Fruit fly (Drosophila melanogaster) whole organism, embryonic: ENCODE results near the gene fit.

Experiments
- ATbp ChIP-seq: fragments of 200-800 bp; sonication (Bioruptor generic); optimal IDR thresholded peaks from 2 replicates; lab custom pipeline; 2017; ENCODE audit warnings: missing biosample characterization, mild to moderate bottlenecking, missing genetic modification characterization, missing genetic modification reagents
- CG10147 ChIP-seq: fragments of 200-800 bp; sonication (Bioruptor generic); optimal IDR thresholded peaks from 2 replicates; lab custom pipeline; 2019; ENCODE audit warnings: missing biosample characterization, mild to moderate bottlenecking, missing genetic modification characterization, moderate library complexity
- CG10565 ChIP-seq: fragments of 200-800 bp; sonication (Bioruptor generic); optimal IDR thresholded peaks from 3 replicates; lab custom pipeline; 2016; ENCODE audit warnings: missing biosample characterization, mild to moderate bottlenecking, missing genetic modification characterization
- CG11247 ChIP-seq: fragments of 200-800 bp; sonication (Bioruptor generic); IDR thresholded peaks from 2 replicates; pipeline ENCODE4 v1.3.6; 2022; ENCODE audit warnings: missing biosample characterization, missing genetic modification characterization
- CG11398 ChIP-seq: fragments of 200-800 bp; sonication (Bioruptor generic); optimal IDR thresholded peaks from 2 replicates; lab custom pipeline; 2016; ENCODE audit warnings: missing biosample characterization, missing genetic modification characterization
- CG12104 ChIP-seq: fragments of 200-800 bp; sonication (Bioruptor generic); optimal IDR thresholded peaks from 3 replicates; lab custom pipeline; 2016; ENCODE audit warnings: missing biosample characterization, missing genetic modification characterization
- CG13894 ChIP-seq: fragments of 200-800 bp; sonication (Bioruptor generic); optimal IDR thresholded peaks from 3 replicates; lab custom pipeline; 2018; ENCODE audit warnings: missing biosample characterization, mild to moderate bottlenecking, missing genetic modification characterization, moderate library complexity
- CG15011 ChIP-seq: fragments of 200-800 bp; sonication (Bioruptor generic); optimal IDR thresholded peaks from 3 replicates; lab custom pipeline; 2018; ENCODE audit warnings: missing biosample characterization, mild to moderate bottlenecking, missing genetic modification characterization
- CG15479 ChIP-seq: fragments of 200-800 bp; sonication (Bioruptor generic); optimal IDR thresholded peaks from 3 replicates; lab custom pipeline; 2019; ENCODE audit warnings: missing biosample characterization, mild to moderate bottlenecking, missing genetic modification characterization, moderate library complexity
- CG1647 ChIP-seq: fragments of 200-800 bp; sonication (Bioruptor generic); optimal IDR thresholded peaks from 3 replicates; lab custom pipeline; 2016; ENCODE audit warnings: missing biosample characterization, missing genetic modification characterization
- CG18262 ChIP-seq: fragments of 200-800 bp; optimal IDR thresholded peaks from 3 replicates; lab custom pipeline; 2019; ENCODE audit warnings: missing biosample characterization, mild to moderate bottlenecking, missing genetic modification characterization, moderate library complexity
- CG30403 ChIP-seq: fragments of 200-800 bp; sonication (Bioruptor generic); optimal IDR thresholded peaks from 3 replicates; lab custom pipeline; 2016; ENCODE audit warnings: missing biosample characterization, missing genetic modification characterization
- CG3726 ChIP-seq: fragments of 200-800 bp; sonication (Bioruptor generic); IDR thresholded peaks from 3 replicates; pipeline ENCODE4, ENCODE4 v1.3.6; 2022; ENCODE audit warnings: missing biosample characterization, missing genetic modification characterization
- CG42726 ChIP-seq: fragments of 200-800 bp; sonication (Bioruptor generic); IDR thresholded peaks from 2 replicates; pipeline ENCODE4 v1.3.6; 2022; ENCODE audit warnings: missing biosample characterization, missing genetic modification characterization; ENCODE audit not compliant: partially characterized antibody
- CG4404 ChIP-seq: fragments of 200-800 bp; sonication (Bioruptor generic); IDR thresholded peaks from 2 replicates; pipeline ENCODE4 v1.3.6; 2022; ENCODE audit warnings: missing biosample characterization, missing genetic modification characterization
- CG6813 ChIP-seq: fragments of 200-800 bp; sonication (Bioruptor generic); optimal IDR thresholded peaks from 2 replicates; lab custom pipeline; 2017; ENCODE audit warnings: missing biosample characterization, missing genetic modification characterization, mild to moderate bottlenecking, moderate library complexity, missing genetic modification reagents
- CG7372 ChIP-seq: fragments of 200-800 bp; sonication (Bioruptor generic); IDR thresholded peaks from 2 replicates; pipeline ENCODE4 v1.3.6; 2022; ENCODE audit warnings: missing biosample characterization, missing genetic modification characterization
- CG7963 ChIP-seq: fragments of 200-800 bp; sonication (Bioruptor generic); IDR thresholded peaks from 3 replicates; pipeline ENCODE4 v1.3.6; 2022; ENCODE audit warnings: missing biosample characterization, missing genetic modification characterization; ENCODE audit not compliant: partially characterized antibody
- CG9797 ChIP-seq: fragments of 200-800 bp; sonication (Bioruptor generic); optimal IDR thresholded peaks from 3 replicates; lab custom pipeline; 2018; ENCODE audit warnings: missing biosample characterization, mild to moderate bottlenecking, missing genetic modification characterization
- CoRest ChIP-seq: fragments of 200-800 bp; sonication (Bioruptor generic); optimal IDR thresholded peaks from 3 replicates; lab custom pipeline; 2018; ENCODE audit warnings: missing biosample characterization, mild to moderate bottlenecking, missing genetic modification characterization, moderate library complexity
- D19B ChIP-seq: fragments of 200-800 bp; sonication (Bioruptor generic); optimal IDR thresholded peaks from 2 replicates; lab custom pipeline; 2017; ENCODE audit warnings: missing biosample characterization, mild to moderate bottlenecking, missing genetic modification characterization
- GATAe ChIP-seq: fragments of 200-800 bp; sonication (Bioruptor generic); conservative IDR thresholded peaks from 2 replicates; pipeline ENCODE4 v1.3.6; 2022; ENCODE audit warnings: missing biosample characterization, missing genetic modification characterization
- H15 ChIP-seq: fragments of 200-800 bp; sonication (Bioruptor generic); IDR thresholded peaks from 3 replicates; pipeline ENCODE4 v1.3.6; 2022; ENCODE audit warnings: missing biosample characterization, missing genetic modification characterization
- HLH3B ChIP-seq: fragments of 200-800 bp; sonication (Bioruptor generic); IDR thresholded peaks from 2 replicates; pipeline ENCODE4 v1.3.6; 2022; ENCODE audit warnings: missing biosample characterization, missing genetic modification characterization
- HLH54F ChIP-seq: fragments of 200-800 bp; sonication (Bioruptor generic); optimal IDR thresholded peaks from 3 replicates; lab custom pipeline; 2016; ENCODE audit warnings: missing biosample characterization, missing genetic modification characterization
- NC2α ChIP-seq: fragments of 200-800 bp; sonication (Bioruptor generic); optimal IDR thresholded peaks from 2 replicates; lab custom pipeline; 2016; ENCODE audit warnings: missing biosample characterization, missing genetic modification characterization
- NK7.1 ChIP-seq: fragments of 200-800 bp; sonication (Bioruptor generic); optimal IDR thresholded peaks from 3 replicates; lab custom pipeline; 2016; ENCODE audit warnings: missing biosample characterization, missing genetic modification characterization
- Usf ChIP-seq: fragments of 200-800 bp; sonication (Bioruptor generic); optimal IDR thresholded peaks from 2 replicates; lab custom pipeline; 2017; ENCODE audit warnings: missing genotype, missing biosample characterization, missing genetic modification characterization
- ap ChIP-seq: fragments of 200-800 bp; sonication (Bioruptor generic); IDR thresholded peaks from 2 replicates; pipeline ENCODE4 v1.3.6; 2022; ENCODE audit warnings: missing biosample characterization, missing genetic modification characterization
- ase ChIP-seq: fragments of 200-800 bp; sonication (Bioruptor generic); IDR thresholded peaks from 3 replicates; pipeline ENCODE4 v1.3.6; 2022; ENCODE audit warnings: missing biosample characterization, missing genetic modification characterization
- bbx ChIP-seq: fragments of 200-800 bp; sonication (Bioruptor generic); IDR thresholded peaks from 2 replicates; pipeline ENCODE4 v1.3.6; 2022; ENCODE audit warnings: missing biosample characterization, missing genetic modification characterization; ENCODE audit not compliant: partially characterized antibody
- bcd ChIP-seq: fragments of 200-800 bp; sonication (Bioruptor generic); optimal IDR thresholded peaks from 2 replicates; lab custom pipeline; 2017; ENCODE audit warnings: missing biosample characterization, mild to moderate bottlenecking, missing genetic modification characterization
- btn ChIP-seq: fragments of 200-800 bp; sonication (Bioruptor generic); optimal IDR thresholded peaks from 2 replicates; lab custom pipeline; 2016; ENCODE audit warnings: missing biosample characterization, missing genetic modification characterization
- chinmo ChIP-seq: fragments of 200-800 bp; sonication (Bioruptor generic); IDR thresholded peaks from 4 replicates; pipeline ENCODE4 v1.3.6; 2022; ENCODE audit warnings: missing biosample characterization, missing genetic modification characterization; ENCODE audit not compliant: partially characterized antibody
- crc ChIP-seq: fragments of 200-800 bp; sonication (Bioruptor generic); optimal IDR thresholded peaks from 2 replicates; lab custom pipeline; 2016; ENCODE audit warnings: missing biosample characterization, missing genetic modification characterization
- cwo ChIP-seq: fragments of 200-800 bp; sonication (Bioruptor generic); optimal IDR thresholded peaks from 3 replicates; lab custom pipeline; 2017; ENCODE audit warnings: missing biosample characterization, missing genetic modification characterization, mild to moderate bottlenecking, moderate library complexity, missing genetic modification reagents
- exex ChIP-seq: fragments of 200-800 bp; sonication (Bioruptor generic); optimal IDR thresholded peaks from 4 replicates; lab custom pipeline; 2018; ENCODE audit warnings: missing biosample characterization, mild to moderate bottlenecking, missing genetic modification characterization, moderate library complexity
- gro ChIP-seq: fragments of 200-800 bp; sonication (Bioruptor generic); optimal IDR thresholded peaks from 2 replicates; lab custom pipeline; 2016; ENCODE audit warnings: missing biosample characterization, missing genetic modification characterization
- ind ChIP-seq: fragments of 200-800 bp; sonication (Bioruptor generic); optimal IDR thresholded peaks from 3 replicates; lab custom pipeline; 2016; ENCODE audit warnings: missing biosample characterization, missing genetic modification characterization
- nerfin-1 ChIP-seq: fragments of 200-800 bp; sonication (Bioruptor generic); optimal IDR thresholded peaks from 3 replicates; lab custom pipeline; 2019; ENCODE audit warnings: missing biosample characterization, mild to moderate bottlenecking, missing genetic modification characterization, moderate library complexity
- ranshi ChIP-seq: fragments of 200-800 bp; sonication (Bioruptor generic); IDR thresholded peaks from 2 replicates; pipeline ENCODE4 v1.3.6; 2022; ENCODE audit warnings: missing biosample characterization, missing genetic modification characterization
- seq ChIP-seq: fragments of 200-800 bp; sonication (Bioruptor generic); IDR thresholded peaks from 2 replicates; pipeline ENCODE4 v1.3.6; 2022; ENCODE audit warnings: missing biosample characterization, missing genetic modification characterization
- sob ChIP-seq: fragments of 200-800 bp; sonication (Bioruptor generic); IDR thresholded peaks from 2 replicates; pipeline ENCODE4 v1.3.6; 2022; ENCODE audit warnings: missing biosample characterization, missing genetic modification characterization
- tin ChIP-seq: fragments of 200-800 bp; sonication (Bioruptor generic); optimal IDR thresholded peaks from 3 replicates; lab custom pipeline; 2016; ENCODE audit warnings: missing biosample characterization, missing genetic modification characterization
- tna ChIP-seq: fragments of 200-800 bp; sonication (Bioruptor generic); IDR thresholded peaks from 2 replicates; pipeline ENCODE4 v1.3.6; 2022; ENCODE audit warnings: missing biosample characterization, missing genetic modification characterization; ENCODE audit not compliant: partially characterized antibody
- trh ChIP-seq: fragments of 200-800 bp; sonication (Bioruptor generic); optimal IDR thresholded peaks from 2 replicates; lab custom pipeline; 2016; ENCODE audit warnings: missing biosample characterization, missing genetic modification characterization
- tup ChIP-seq: fragments of 200-800 bp; sonication (Bioruptor generic); optimal IDR thresholded peaks from 2 replicates; lab custom pipeline; 2016; ENCODE audit warnings: missing biosample characterization, mild to moderate bottlenecking, missing genetic modification characterization, moderate library complexity
- unc-4 ChIP-seq: fragments of 200-800 bp; sonication (Bioruptor generic); IDR thresholded peaks from 2 replicates; pipeline ENCODE4 v1.3.6; 2022; ENCODE audit warnings: missing biosample characterization, missing genetic modification characterization; ENCODE audit not compliant: partially characterized antibody
- wdn ChIP-seq: fragments of 200-800 bp; sonication (Bioruptor generic); IDR thresholded peaks from 2 replicates; pipeline ENCODE4 v1.3.6; 2022; ENCODE audit warnings: missing biosample characterization, missing genetic modification characterization
- yki ChIP-seq: fragments of >200 bp; optimal IDR thresholded peaks from 3 replicates; lab custom pipeline; 2018
- zfh2 ChIP-seq: fragments of 200-800 bp; sonication (Bioruptor generic); optimal IDR thresholded peaks from 2 replicates; lab custom pipeline; 2016; ENCODE audit warnings: missing biosample characterization, missing genetic modification characterization

fit gene

dm6 chr3R:21848987-21849442 lies 35.2 kb downstream of the fit start (continued):
- TF ChIP-seq CG1647 (GFP tag; lab: Kevin White, UChicago) (peak; percentile 35), CG12104 (GFP tag; lab: Kevin White, UChicago) (peak; percentile 79), CG10565 (no peak), ATbp (peak; percentile 57), CG18262 (peak; percentile 91), bbx (GFP tag; lab: Robert Waterston, UW) (no peak), btn (peak; percentile 9), CG10147 (GFP tag; lab: Kevin White, UChicago) (peak; percentile 64), HLH3B (peak; percentile 52; the same call in 1 of the 2 replicates), CG3726 (GFP tag; lab: Robert Waterston, UW) (no peak), unc-4 (no peak), ase (GFP tag; lab: Robert Waterston, UW) (0 out of 3 replicates have a peak, but pooled peaks have one; percentile 26), ind (GFP tag; lab: Kevin White, UChicago) (peak; percentile 45), CG7963 (GFP tag; lab: Robert Waterston, UW) (no peak), CG30403 (GFP tag; lab: Kevin White, UChicago) (peak; percentile 80), tin (GFP tag; lab: Kevin White, UChicago) (peak; percentile 74), H15 (GFP tag; lab: Robert Waterston, UW) (peak; percentile 38; the same call in 1 of the 3 replicates), CG42726 (GFP tag; lab: Robert Waterston, UW) (no peak), zfh2 (GFP tag; lab: Kevin White, UChicago) (peak; percentile 1), yki (lab: Kevin White, UChicago) (peak; percentile 46), CG9797 (no peak), wdn (GFP tag; lab: Robert Waterston, UW) (no peak), tna (GFP tag; lab: Robert Waterston, UW) (no peak), seq (GFP tag; lab: Robert Waterston, UW) (0 out of 2 replicates have a peak, but pooled peaks have one; percentile 38), CG11247 (GFP tag; lab: Robert Waterston, UW) (no peak), CG6813 (GFP tag; lab: Kevin White, UChicago) (peak; percentile 66), CoRest (peak; percentile 75), CG15479 (GFP tag; lab: Kevin White, UChicago) (peak; percentile 59), CG4404 (GFP tag; lab: Robert Waterston, UW) (peak; percentile 53), tup (GFP tag; lab: Kevin White, UChicago) (no peak), gro (GFP tag; lab: Kevin White, UChicago) (no peak), NK7.1 (GFP tag; lab: Kevin White, UChicago) (peak; percentile 29), bcd (GFP tag; lab: Kevin White, UChicago) (peak; percentile 71), GATAe (GFP tag; lab: Robert Waterston, UW) (no peak), trh (GFP tag; lab: Kevin White, UChicago) (no peak), crc (GFP tag; lab: Kevin White, UChicago) (peak; percentile 52), cwo (GFP tag; lab: Kevin White, UChicago) (peak; percentile 36), nerfin-1 (peak; percentile 74), ranshi (GFP tag; lab: Robert Waterston, UW) (peak; percentile 38; the same call in 1 of the 2 replicates), chinmo (GFP tag; lab: Robert Waterston, UW) (no peak), CG13894 (no peak), ap (GFP tag; lab: Robert Waterston, UW) (no peak), HLH54F (peak; percentile 32), CG7372 (GFP tag; lab: Robert Waterston, UW) (no peak), CG15011 (GFP tag; lab: Kevin White, UChicago) (peak; percentile 63), CG11398 (GFP tag; lab: Kevin White, UChicago) (peak; percentile 7), Usf (GFP tag; lab: Kevin White, UChicago) (no peak), exex (no peak), sob (GFP tag; lab: Robert Waterston, UW) (peak; percentile 37; the same call in 1 of the 2 replicates), NC2α (peak; percentile 7), D19B (GFP tag; lab: Kevin White, UChicago) (peak; percentile 8)
